Worm (Caenorhabditis elegans) whole organism, late embryonic: Measurements from ENCODE around the gene pinn-1.

Experiments used
- C38D4.7 ChIP-seq: fragments of 200-800 bp; sonication (Bioruptor generic); optimal IDR thresholded peaks from 2 replicates; lab custom pipeline; 2018; ENCODE audit warnings: mild to moderate bottlenecking, missing genetic modification characterization, moderate library complexity, missing compliant biosample characterization
- K02D7.2 ChIP-seq: sonication (generic microtip); optimal IDR thresholded peaks from 2 replicates; lab custom pipeline; 2017; ENCODE audit warnings: mild to moderate bottlenecking, missing genetic modification characterization, missing compliant biosample characterization
- K09A11.1 ChIP-seq: sonication (generic microtip); optimal IDR thresholded peaks from 2 replicates; lab custom pipeline; 2017; ENCODE audit warnings: antibody characterized with exemption, mild to moderate bottlenecking, missing genetic modification characterization, missing compliant biosample characterization; ENCODE audit not compliant: insufficient read depth
- T23F11.4 ChIP-seq: fragments of 200-800 bp; sonication (Bioruptor generic); optimal IDR thresholded peaks from 2 replicates; lab custom pipeline; 2018; ENCODE audit warnings: mild to moderate bottlenecking, missing genetic modification characterization, missing compliant biosample characterization
- ama-1 ChIP-seq: fragments of 150-350 bp; optimal IDR thresholded peaks from 2 replicates; lab custom pipeline; 2014
- ceh-14 ChIP-seq: sonication (generic microtip); optimal IDR thresholded peaks from 2 replicates; lab custom pipeline; 2016; ENCODE audit warnings: missing genotype, missing genetic modification characterization, missing compliant biosample characterization
- ceh-19 ChIP-seq: fragments of 200-800 bp; sonication (Bioruptor generic); optimal IDR thresholded peaks from 2 replicates; lab custom pipeline; 2018; ENCODE audit warnings: mild to moderate bottlenecking, missing genetic modification characterization, missing compliant biosample characterization
- ceh-24 ChIP-seq: sonication (generic microtip); optimal IDR thresholded peaks from 2 replicates; lab custom pipeline; 2016; ENCODE audit warnings: mild to moderate bottlenecking, missing genetic modification characterization, missing compliant biosample characterization
- ceh-30 ChIP-seq: fragments of 150-350 bp; optimal IDR thresholded peaks from 2 replicates; lab custom pipeline; 2014; ENCODE audit warnings: missing biosample characterization, missing genetic modification characterization
- ceh-31 ChIP-seq: sonication (generic microtip); optimal IDR thresholded peaks from 2 replicates; lab custom pipeline; 2016; ENCODE audit warnings: missing genetic modification characterization, missing compliant biosample characterization
- ceh-45 ChIP-seq: fragments of 200-800 bp; sonication (Bioruptor generic); IDR thresholded peaks from 2 replicates; pipeline ENCODE4 v1.3.6; 2022; ENCODE audit warnings: missing genetic modification reagents, missing genetic modification characterization, missing compliant biosample characterization
- ceh-48 ChIP-seq: sonication (generic microtip); optimal IDR thresholded peaks from 2 replicates; lab custom pipeline; 2016; ENCODE audit warnings: missing genetic modification characterization, inconsistent platforms, missing compliant biosample characterization
- ceh-6 ChIP-seq: fragments of 200-800 bp; sonication (Bioruptor generic); optimal IDR thresholded peaks from 2 replicates; lab custom pipeline; 2018; ENCODE audit warnings: mild to moderate bottlenecking, missing genetic modification characterization, missing compliant biosample characterization
- elt-2 ChIP-seq: sonication (generic microtip); optimal IDR thresholded peaks from 2 replicates; lab custom pipeline; 2016; ENCODE audit warnings: missing genetic modification reagents, missing genetic modification characterization, missing compliant biosample characterization
- elt-4 ChIP-seq: sonication (generic microtip); optimal IDR thresholded peaks from 2 replicates; lab custom pipeline; 2016; ENCODE audit warnings: missing genetic modification characterization, missing compliant biosample characterization
- eyg-1 ChIP-seq: sonication (generic microtip); optimal IDR thresholded peaks from 2 replicates; lab custom pipeline; 2016; ENCODE audit warnings: missing genotype, missing genetic modification characterization, missing compliant biosample characterization
- fkh-6 ChIP-seq: sonication (generic microtip); optimal IDR thresholded peaks from 2 replicates; lab custom pipeline; 2016; ENCODE audit warnings: missing genetic modification characterization, missing compliant biosample characterization
- hlh-13 ChIP-seq: fragments of 200-800 bp; sonication (Bioruptor generic); optimal IDR thresholded peaks from 2 replicates; lab custom pipeline; 2018; ENCODE audit warnings: mild to moderate bottlenecking, missing genetic modification characterization, missing compliant biosample characterization
- hlh-15 ChIP-seq: sonication (generic microtip); optimal IDR thresholded peaks from 2 replicates; lab custom pipeline; 2016; ENCODE audit warnings: missing genetic modification characterization, missing compliant biosample characterization
- hlh-30 ChIP-seq: sonication (generic microtip); optimal IDR thresholded peaks from 2 replicates; lab custom pipeline; 2017; ENCODE audit warnings: antibody characterized with exemption, missing genetic modification characterization, missing compliant biosample characterization; ENCODE audit not compliant: insufficient read depth
- hlh-8 ChIP-seq: sonication (generic microtip); optimal IDR thresholded peaks from 2 replicates; lab custom pipeline; 2016; ENCODE audit warnings: missing genotype, missing genetic modification characterization, missing compliant biosample characterization
- lim-6 ChIP-seq: sonication (generic microtip); optimal IDR thresholded peaks from 2 replicates; lab custom pipeline; 2016; ENCODE audit warnings: missing genetic modification characterization, missing compliant biosample characterization
- mec-3 ChIP-seq: sonication (generic microtip); optimal IDR thresholded peaks from 2 replicates; lab custom pipeline; 2016; ENCODE audit warnings: borderline replicate concordance, missing genetic modification characterization, missing compliant biosample characterization
- nfya-1 ChIP-seq: sonication (generic microtip); optimal IDR thresholded peaks from 2 replicates; lab custom pipeline; 2017; ENCODE audit warnings: missing genetic modification characterization, mild to moderate bottlenecking, missing compliant biosample characterization, antibody characterized with exemption, moderate library complexity
- nhr-232 ChIP-seq: sonication (generic microtip); optimal IDR thresholded peaks from 2 replicates; lab custom pipeline; 2016; ENCODE audit warnings: missing genetic modification characterization, missing compliant biosample characterization
- pha-2 ChIP-seq: sonication (generic microtip); optimal IDR thresholded peaks from 2 replicates; lab custom pipeline; 2017; ENCODE audit warnings: mild to moderate bottlenecking, missing genetic modification characterization, missing compliant biosample characterization
- pqm-1 ChIP-seq: sonication (generic microtip); optimal IDR thresholded peaks from 2 replicates; lab custom pipeline; 2016; ENCODE audit warnings: missing genetic modification characterization, missing compliant biosample characterization
- pros-1 ChIP-seq: fragments of 150-350 bp; optimal IDR thresholded peaks from 2 replicates; lab custom pipeline; 2014; ENCODE audit warnings: missing biosample characterization, missing genetic modification reagents, missing genetic modification characterization
- rnt-1 ChIP-seq: sonication (generic microtip); optimal IDR thresholded peaks from 2 replicates; lab custom pipeline; 2016; ENCODE audit warnings: missing genetic modification characterization, missing compliant biosample characterization
- sdc-2 ChIP-seq: sonication (generic microtip); optimal IDR thresholded peaks from 2 replicates; lab custom pipeline; 2016; ENCODE audit warnings: missing genotype, missing genetic modification characterization, missing compliant biosample characterization
- sox-2 ChIP-seq: fragments of 200-800 bp; sonication (Bioruptor generic); IDR thresholded peaks from 2 replicates; pipeline ENCODE4 v1.3.6; 2022; ENCODE audit warnings: missing genetic modification reagents, missing genetic modification characterization, missing compliant biosample characterization
- sox-4 ChIP-seq: sonication (generic microtip); optimal IDR thresholded peaks from 2 replicates; lab custom pipeline; 2017; ENCODE audit warnings: mild to moderate bottlenecking, missing genetic modification characterization, inconsistent platforms, missing compliant biosample characterization
- syd-9 ChIP-seq: sonication (generic microtip); optimal IDR thresholded peaks from 2 replicates; lab custom pipeline; 2016; ENCODE audit warnings: mild to moderate bottlenecking, missing genetic modification characterization, moderate library complexity, missing compliant biosample characterization
- tbx-2 ChIP-seq: sonication (generic microtip); optimal IDR thresholded peaks from 2 replicates; lab custom pipeline; 2016; ENCODE audit warnings: missing genetic modification characterization, missing compliant biosample characterization
- tbx-7 ChIP-seq: sonication (generic microtip); optimal IDR thresholded peaks from 2 replicates; lab custom pipeline; 2016; ENCODE audit warnings: missing genotype, missing genetic modification characterization, missing compliant biosample characterization
- zip-5 ChIP-seq: sonication (generic microtip); optimal IDR thresholded peaks from 2 replicates; lab custom pipeline; 2016; ENCODE audit warnings: missing genetic modification characterization, missing compliant biosample characterization
- ztf-16 ChIP-seq: sonication (generic microtip); optimal IDR thresholded peaks from 2 replicates; lab custom pipeline; 2017; ENCODE audit warnings: missing genetic modification characterization, missing compliant biosample characterization

Gene pinn-1

DNA sequence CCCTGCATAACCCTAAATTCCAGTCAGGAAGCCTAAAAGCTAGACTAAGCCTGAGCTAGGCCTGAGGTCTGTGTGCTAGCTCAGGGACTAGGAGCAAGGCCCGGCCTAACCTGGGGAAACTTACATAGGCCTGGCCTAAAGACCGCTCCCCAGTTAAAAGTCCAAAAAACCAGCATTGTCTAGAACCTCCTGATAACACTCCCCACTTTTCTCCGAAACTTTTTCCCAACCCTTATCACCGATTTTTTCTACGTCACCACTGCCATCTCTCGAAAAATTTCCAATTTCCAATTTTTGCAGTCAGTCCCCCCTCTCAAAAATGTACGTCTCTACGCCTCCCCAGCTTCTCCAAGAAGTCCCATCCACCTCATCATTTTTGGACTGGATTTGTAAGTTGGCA is 34.8 kb upstream of the pinn-1 start, which contains the start of gene ZK355.2:
Gene ZK355.2, plus strand, starts transcription at position 301 of the 400 bp plus-strand sequence.
- no peak for TF ChIP-seq elt-2 (tag; lab: Kevin White, UChicago)
- TF ChIP-seq rnt-1 (tag; lab: Kevin White, UChicago), result no peak
- no peak for TF ChIP-seq K09A11.1 (tag; lab: Kevin White, UChicago)

DNA sequence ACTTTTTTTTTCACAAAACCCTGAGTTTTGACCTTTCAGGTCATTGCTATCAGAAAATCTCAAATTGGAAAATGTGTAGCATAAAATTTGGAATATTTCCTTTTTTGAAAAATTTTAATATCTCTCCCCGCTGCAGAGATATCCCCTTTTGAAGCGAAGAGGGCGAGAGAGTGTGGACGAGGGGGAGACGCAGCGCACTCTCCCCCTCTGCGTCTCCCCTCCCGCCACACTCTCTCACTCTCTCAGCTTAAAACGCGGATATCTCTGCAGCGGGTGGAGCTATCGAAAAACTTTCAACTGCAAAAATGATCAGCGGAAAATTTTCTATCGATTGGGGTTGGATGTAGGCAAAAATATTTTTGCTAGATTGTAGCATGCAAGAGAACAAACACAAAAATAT is 34.0 kb upstream of the pinn-1 start:
- TF ChIP-seq T23F11.4 (GFP tag; lab: Kevin White, UChicago) (no peak), ceh-19 (no peak), ceh-6 (GFP tag; lab: Kevin White, UChicago) (no peak), sox-2 (GFP tag; lab: Robert Waterston, UW) (no peak), ceh-24 (no peak), syd-9 (tag; lab: Kevin White, UChicago) (no peak), K02D7.2 (no peak), pqm-1 (tag; lab: Kevin White, UChicago) (no peak), hlh-13 (GFP tag; lab: Kevin White, UChicago) (no peak), C38D4.7 (no peak), ceh-30 (tag; lab: Kevin White, UChicago) (no peak), sox-4 (tag; lab: Kevin White, UChicago) (no peak), eyg-1 (tag; lab: Kevin White, UChicago) (no peak), elt-4 (no peak), ceh-48 (no peak), ama-1 (lab: Kevin White, UChicago) (no peak)

DNA sequence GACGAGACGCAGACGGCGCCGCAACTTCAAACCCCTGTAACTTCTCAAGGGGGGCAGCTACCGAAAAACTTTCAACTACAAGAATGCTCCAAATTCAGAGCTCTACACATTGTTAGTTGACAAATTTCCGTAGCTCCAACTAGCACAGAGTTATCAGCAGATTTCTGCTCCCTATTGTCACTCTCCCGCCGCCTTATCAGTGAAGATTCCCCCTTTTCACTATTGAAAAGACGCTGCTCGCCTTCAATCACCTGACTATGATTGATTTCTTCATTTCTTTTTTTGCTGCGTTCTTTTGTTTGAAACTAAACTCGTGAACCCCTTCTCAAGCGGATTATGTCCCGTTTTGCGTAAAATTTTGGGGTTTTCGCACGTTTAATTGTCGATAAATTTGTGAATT is 33.6 kb upstream of the pinn-1 start:
- no peak for TF ChIP-seq ceh-31 (tag; lab: Kevin White, UChicago)
- TF ChIP-seq nhr-232 (tag; lab: Kevin White, UChicago), result no peak
- TF ChIP-seq hlh-13 (GFP tag; lab: Kevin White, UChicago), result no peak
- no peak for TF ChIP-seq C38D4.7
- no peak for TF ChIP-seq fkh-6 (tag; lab: Kevin White, UChicago)
- no peak for TF ChIP-seq hlh-8 (tag; lab: Kevin White, UChicago)
- TF ChIP-seq zip-5, result no peak
- no peak for TF ChIP-seq sdc-2 (tag; lab: Kevin White, UChicago)
- TF ChIP-seq nfya-1, result no peak
- TF ChIP-seq pha-2 (tag; lab: Kevin White, UChicago), result no peak
- TF ChIP-seq syd-9 (tag; lab: Kevin White, UChicago), result no peak
- TF ChIP-seq, all 69 proteins: peak for 0

DNA sequence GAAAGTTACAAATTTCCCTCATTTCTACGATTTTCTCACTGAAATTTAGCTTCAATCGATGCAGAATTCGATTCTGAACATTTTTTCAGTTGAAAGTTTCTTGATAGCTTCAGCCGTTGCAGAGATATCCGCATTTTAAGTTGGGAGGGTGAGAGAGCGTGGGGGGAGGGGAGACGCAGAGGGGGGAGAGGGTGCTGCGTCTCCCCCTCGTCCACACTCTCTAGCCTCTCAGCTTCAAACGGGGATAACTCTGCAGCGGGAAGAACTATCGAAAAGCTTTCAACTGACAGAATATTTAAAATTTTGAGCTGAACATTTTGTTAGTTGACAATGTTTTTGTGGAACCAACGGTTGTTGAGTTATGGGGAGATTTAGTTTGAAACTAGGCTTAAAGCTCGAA is 33.1 kb upstream of the pinn-1 start:
- TF ChIP-seq pros-1, result no peak
- no peak for TF ChIP-seq hlh-30
- TF ChIP-seq lim-6 (tag; lab: Kevin White, UChicago), result no peak
- TF ChIP-seq ceh-24, result no peak
- TF ChIP-seq tbx-2 (tag; lab: Kevin White, UChicago), result no peak
- TF ChIP-seq ztf-16 (tag; lab: Kevin White, UChicago), result no peak
- TF ChIP-seq mec-3 (tag; lab: Kevin White, UChicago), result no peak
- no peak for TF ChIP-seq T23F11.4 (GFP tag; lab: Kevin White, UChicago)
- TF ChIP-seq hlh-15 (tag; lab: Kevin White, UChicago), result no peak
- TF ChIP-seq ceh-14 (tag; lab: Kevin White, UChicago), result no peak
- no peak for TF ChIP-seq tbx-7 (tag; lab: Kevin White, UChicago)
- TF ChIP-seq ceh-45 (GFP tag; lab: Robert Waterston, UW), result no peak
- no peak for TF ChIP-seq hlh-8 (tag; lab: Kevin White, UChicago)
- no peak for TF ChIP-seq ceh-19
- no peak for TF ChIP-seq fkh-6 (tag; lab: Kevin White, UChicago)
